Worm (Caenorhabditis elegans) whole organism, early embryonic: Measurements from ENCODE around the gene spat-3.

Experiments
- B0310.2 ChIP-seq: sonication (generic microtip); optimal IDR thresholded peaks from 2 replicates; lab custom pipeline; 2016; ENCODE audit warnings: mild to moderate bottlenecking, missing genetic modification characterization, missing compliant biosample characterization
- F13C5.2 ChIP-seq: sonication (generic microtip); optimal IDR thresholded peaks from 2 replicates; lab custom pipeline; 2017; ENCODE audit warnings: mild to moderate bottlenecking, missing genetic modification characterization, inconsistent platforms, missing compliant biosample characterization
- aly-1 ChIP-seq: sonication (generic microtip); optimal IDR thresholded peaks from 2 replicates; lab custom pipeline; 2016; ENCODE audit warnings: missing genetic modification characterization, missing compliant biosample characterization
- ama-1 ChIP-seq: fragments of 150-350 bp; optimal IDR thresholded peaks from 2 replicates; lab custom pipeline; 2014
- ceh-13 ChIP-seq: fragments of 200-800 bp; sonication (Bioruptor generic); optimal IDR thresholded peaks from 2 replicates; lab custom pipeline; 2018; ENCODE audit warnings: mild to moderate bottlenecking, missing genetic modification characterization, missing compliant biosample characterization
- ceh-36 ChIP-seq: sonication (generic microtip); optimal IDR thresholded peaks from 2 replicates; lab custom pipeline; 2016; ENCODE audit warnings: missing genetic modification characterization, inconsistent platforms, missing compliant biosample characterization
- ets-7 ChIP-seq: sonication (generic microtip); optimal IDR thresholded peaks from 2 replicates; lab custom pipeline; 2016; ENCODE audit warnings: missing genotype, missing genetic modification characterization, missing compliant biosample characterization
- flt-1 ChIP-seq: fragments of 200-800 bp; sonication (Bioruptor generic); IDR thresholded peaks from 2 replicates; pipeline ENCODE4 v1.3.6; 2022; ENCODE audit warnings: missing genetic modification characterization, missing compliant biosample characterization
- hmbx-1 ChIP-seq: sonication (generic microtip); optimal IDR thresholded peaks from 2 replicates; lab custom pipeline; 2016; ENCODE audit warnings: mild to moderate bottlenecking, missing genetic modification characterization, missing compliant biosample characterization
- hmg-4 ChIP-seq: fragments of 200-800 bp; sonication (Bioruptor generic); optimal IDR thresholded peaks from 2 replicates; lab custom pipeline; 2018; ENCODE audit warnings: mild to moderate bottlenecking, missing genetic modification characterization, missing compliant biosample characterization
- hnd-1 ChIP-seq: sonication (generic microtip); optimal IDR thresholded peaks from 2 replicates; lab custom pipeline; 2016; ENCODE audit warnings: missing genetic modification characterization, missing compliant biosample characterization
- tbx-37 ChIP-seq: fragments of 200-800 bp; sonication (Bioruptor generic); conservative IDR thresholded peaks from 2 replicates; pipeline ENCODE4 v1.3.6; 2022; ENCODE audit warnings: missing genetic modification reagents, missing genetic modification characterization, missing compliant biosample characterization

- TF ChIP-seq ama-1 (lab: Kevin White, UChicago) (no peak), F13C5.2 (tag; lab: Kevin White, UChicago) (no peak), ets-7 (tag; lab: Kevin White, UChicago) (no peak), ceh-13 (GFP tag; lab: Kevin White, UChicago) (no peak), hmbx-1 (tag; lab: Kevin White, UChicago) (no peak), flt-1 (GFP tag; lab: Robert Waterston, UW) (no peak), aly-1 (tag; lab: Kevin White, UChicago) (no peak), B0310.2 (tag; lab: Kevin White, UChicago) (no peak), hnd-1 (no peak), hmg-4 (GFP tag; lab: Kevin White, UChicago) (no peak), ceh-36 (tag; lab: Kevin White, UChicago) (no peak), tbx-37 (GFP tag; lab: Robert Waterston, UW) (no peak)
These were observed 45.7 kb upstream of the spat-3 start for ce11 chrX:4651428-4651827.
